Worm (Caenorhabditis elegans) whole organism, L4 larva: ENCODE measurements around the gene C16C8.19.

Source experiments
- F10B5.3 ChIP-seq: sonication (generic microtip); optimal IDR thresholded peaks from 2 replicates; lab custom pipeline; 2016; ENCODE audit warnings: mild to moderate bottlenecking, missing genetic modification characterization, missing compliant biosample characterization
- F49E8.2 ChIP-seq: sonication (generic microtip); optimal IDR thresholded peaks from 2 replicates; lab custom pipeline; 2016; ENCODE audit warnings: missing compliant biosample characterization, mild to moderate bottlenecking, missing genetic modification characterization, borderline replicate concordance
- Y105C5A.15 ChIP-seq: fragments of 200-800 bp; sonication (Bioruptor generic); IDR thresholded peaks from 2 replicates; pipeline ENCODE4 v1.3.6; 2022; ENCODE audit warnings: missing genetic modification characterization, missing compliant biosample characterization
- Y48G9A.11 ChIP-seq: fragments of 200-800 bp; sonication (Bioruptor generic); IDR thresholded peaks from 2 replicates; pipeline ENCODE4 v1.3.6; 2022; ENCODE audit warnings: missing genetic modification reagents, missing genetic modification characterization, missing compliant biosample characterization
- Y75B8A.6 ChIP-seq: fragments of 200-800 bp; sonication (Bioruptor generic); IDR thresholded peaks from 2 replicates; pipeline ENCODE4 v1.3.6; 2022; ENCODE audit warnings: missing genetic modification reagents, missing genetic modification characterization, missing compliant biosample characterization
- aha-1 ChIP-seq: fragments of 150-350 bp; peaks from one replicate; lab custom pipeline; 2014; ENCODE audit warnings: missing biosample characterization, missing genetic modification characterization
- ama-1 ChIP-seq: fragments of 150-350 bp; optimal IDR thresholded peaks from 2 replicates; lab custom pipeline; 2014; ENCODE audit warnings: inconsistent platforms, mixed read lengths
- ceh-20 ChIP-seq: fragments of 200-800 bp; sonication (Bioruptor generic); IDR thresholded peaks from 2 replicates; pipeline ENCODE4 v1.3.6; 2022; ENCODE audit warnings: missing genetic modification reagents, missing genetic modification characterization, missing compliant biosample characterization
- ceh-44 ChIP-seq: fragments of 200-800 bp; sonication (Bioruptor generic); IDR thresholded peaks from 2 replicates; pipeline ENCODE4 v1.3.6; 2022; ENCODE audit warnings: missing genetic modification reagents, missing genetic modification characterization, missing compliant biosample characterization
- ceh-62 ChIP-seq: sonication (generic microtip); optimal IDR thresholded peaks from 2 replicates; lab custom pipeline; 2017; ENCODE audit warnings: missing biosample characterization, missing genetic modification characterization
- cey-2 ChIP-seq: sonication (generic microtip); optimal IDR thresholded peaks from 3 replicates; lab custom pipeline; 2017; ENCODE audit warnings: missing genetic modification characterization, mild to moderate bottlenecking, missing compliant biosample characterization, antibody characterized with exemption, borderline replicate concordance; ENCODE audit not compliant: insufficient read depth
- daf-12 ChIP-seq: fragments of 150-350 bp; optimal IDR thresholded peaks from 2 replicates; lab custom pipeline; 2014; ENCODE audit warnings: missing biosample characterization, missing genetic modification reagents, missing genetic modification characterization
- dmd-8 ChIP-seq: fragments of 200-800 bp; sonication (Bioruptor generic); IDR thresholded peaks from 2 replicates; pipeline ENCODE4 v1.3.6; 2022; ENCODE audit warnings: missing genetic modification characterization, missing compliant biosample characterization
- dmd-9 ChIP-seq: fragments of 200-800 bp; sonication (Bioruptor generic); IDR thresholded peaks from 2 replicates; pipeline ENCODE4 v1.3.6; 2022; ENCODE audit warnings: missing genetic modification reagents, missing genetic modification characterization, missing compliant biosample characterization
- dpl-1 ChIP-seq: fragments of 150-350 bp; optimal IDR thresholded peaks from 2 replicates; lab custom pipeline; 2014; ENCODE audit warnings: missing biosample characterization, missing genetic modification reagents, missing genetic modification characterization
- duxl-1 ChIP-seq: sonication (generic microtip); optimal IDR thresholded peaks from 2 replicates; lab custom pipeline; 2016; ENCODE audit warnings: mild to moderate bottlenecking, missing genetic modification characterization, moderate library complexity, missing compliant biosample characterization; ENCODE audit not compliant: poor library complexity
- egl-43 ChIP-seq: fragments of 200-800 bp; sonication (Bioruptor generic); IDR thresholded peaks from 2 replicates; pipeline ENCODE4 v1.3.6; 2022; ENCODE audit warnings: missing genetic modification reagents, missing genetic modification characterization, missing compliant biosample characterization
- fos-1 ChIP-seq: fragments of 150-350 bp; optimal IDR thresholded peaks from 2 replicates; lab custom pipeline; 2014; ENCODE audit warnings: missing biosample characterization, missing genetic modification characterization
- lin-29 ChIP-seq: fragments of 200-800 bp; sonication (Bioruptor generic); IDR thresholded peaks from 2 replicates; pipeline ENCODE4 v1.3.6; 2022; ENCODE audit warnings: missing genetic modification reagents, missing genetic modification characterization, missing compliant biosample characterization
- lin-38 ChIP-seq: fragments of 200-800 bp; sonication (Bioruptor generic); IDR thresholded peaks from 2 replicates; pipeline ENCODE4 v1.3.6; 2022; ENCODE audit warnings: missing genetic modification reagents, missing genetic modification characterization, missing compliant biosample characterization
- madf-9 ChIP-seq: fragments of 200-800 bp; sonication (Bioruptor generic); conservative IDR thresholded peaks from 2 replicates; pipeline ENCODE4 v1.3.6; 2022; ENCODE audit warnings: missing genetic modification reagents, missing genetic modification characterization, missing compliant biosample characterization
- mep-1 ChIP-seq: fragments of 150-350 bp; sonication (generic microtip); optimal IDR thresholded peaks from 3 replicates; lab custom pipeline; 2014; ENCODE audit warnings: missing biosample characterization, missing genetic modification characterization
- mes-2 ChIP-seq: sonication (generic microtip); optimal IDR thresholded peaks from 2 replicates; lab custom pipeline; 2016; ENCODE audit warnings: missing genotype, mild to moderate bottlenecking, missing genetic modification characterization, missing compliant biosample characterization; ENCODE audit not compliant: poor library complexity, severe bottlenecking
- mxl-2 ChIP-seq: fragments of 200-800 bp; sonication (Bioruptor generic); conservative IDR thresholded peaks from 2 replicates; pipeline ENCODE4 v1.3.6; 2022; ENCODE audit warnings: missing genetic modification reagents, missing genetic modification characterization, missing compliant biosample characterization
- mxl-3 ChIP-seq: fragments of 200-800 bp; sonication (Bioruptor generic); optimal IDR thresholded peaks from 2 replicates; lab custom pipeline; 2018; ENCODE audit warnings: mild to moderate bottlenecking, missing genetic modification characterization, missing compliant biosample characterization
- nhr-102 ChIP-seq: sonication (generic microtip); optimal IDR thresholded peaks from 2 replicates; lab custom pipeline; 2016; ENCODE audit warnings: mild to moderate bottlenecking, missing genetic modification characterization, moderate library complexity, missing compliant biosample characterization
- nhr-237 ChIP-seq: sonication (generic microtip); optimal IDR thresholded peaks from 2 replicates; lab custom pipeline; 2017; ENCODE audit warnings: missing biosample characterization, missing genetic modification characterization
- nhr-25 ChIP-seq: sonication (generic microtip); optimal IDR thresholded peaks from 2 replicates; lab custom pipeline; 2017; ENCODE audit warnings: missing genetic modification characterization, mild to moderate bottlenecking, missing compliant biosample characterization, antibody characterized with exemption, moderate library complexity, borderline replicate concordance; ENCODE audit not compliant: insufficient read depth
- nhr-42 ChIP-seq: fragments of 200-800 bp; sonication (Bioruptor generic); IDR thresholded peaks from 2 replicates; pipeline ENCODE4 v1.3.6; 2022; ENCODE audit warnings: missing genetic modification characterization, missing compliant biosample characterization
- nhr-48 ChIP-seq: sonication (generic microtip); optimal IDR thresholded peaks from 2 replicates; lab custom pipeline; 2016; ENCODE audit warnings: mild to moderate bottlenecking, missing genetic modification characterization, missing compliant biosample characterization
- pqm-1 ChIP-seq: sonication (generic microtip); optimal IDR thresholded peaks from 2 replicates; lab custom pipeline; 2017; ENCODE audit warnings: missing biosample characterization, missing genetic modification characterization
- saeg-2 ChIP-seq: fragments of 200-800 bp; sonication (Bioruptor generic); IDR thresholded peaks from 2 replicates; pipeline ENCODE4 v1.3.6; 2022; ENCODE audit warnings: missing genetic modification reagents, missing genetic modification characterization, missing compliant biosample characterization
- sdz-12 ChIP-seq: fragments of 200-800 bp; sonication (Bioruptor generic); optimal IDR thresholded peaks from 2 replicates; lab custom pipeline; 2018; ENCODE audit warnings: mild to moderate bottlenecking, missing genetic modification characterization, missing compliant biosample characterization
- set-16 ChIP-seq: fragments of 200-800 bp; sonication (Bioruptor generic); IDR thresholded peaks from 2 replicates; pipeline ENCODE4 v1.3.6; 2022; ENCODE audit warnings: missing genetic modification reagents, missing genetic modification characterization, missing compliant biosample characterization
- skn-1 ChIP-seq: fragments of 150-350 bp; optimal IDR thresholded peaks from 2 replicates; lab custom pipeline; 2014; ENCODE audit warnings: missing biosample characterization, missing genetic modification characterization
- tag-97 ChIP-seq: fragments of 200-800 bp; sonication (Bioruptor generic); IDR thresholded peaks from 2 replicates; pipeline ENCODE4 v1.3.6; 2022; ENCODE audit warnings: missing genetic modification characterization, missing compliant biosample characterization
- unc-130 ChIP-seq: sonication (generic microtip); optimal IDR thresholded peaks from 2 replicates; lab custom pipeline; 2016; ENCODE audit warnings: missing genetic modification reagents, missing genetic modification characterization, missing compliant biosample characterization
- zag-1 ChIP-seq: fragments of 150-350 bp; optimal IDR thresholded peaks from 2 replicates; lab custom pipeline; 2014; ENCODE audit warnings: missing biosample characterization, missing genetic modification characterization
- zfp-2 ChIP-seq: sonication (generic microtip); optimal IDR thresholded peaks from 2 replicates; lab custom pipeline; 2016; ENCODE audit warnings: mild to moderate bottlenecking, missing genetic modification characterization, missing compliant biosample characterization
- zip-11 ChIP-seq: fragments of 200-800 bp; sonication (Bioruptor generic); IDR thresholded peaks from 2 replicates; pipeline ENCODE4 v1.3.6; 2022; ENCODE audit warnings: missing genetic modification characterization, missing compliant biosample characterization
- ztf-7 ChIP-seq: fragments of 150-350 bp; optimal IDR thresholded peaks from 2 replicates; lab custom pipeline; 2014; ENCODE audit warnings: missing biosample characterization, missing genetic modification characterization

Gene C16C8.19

ce11 chrII:3458209-3458608 is at the start of gene C16C8.19, which contains the start of gene C16C8.26:
Gene C16C8.19, plus strand, starts transcription at chrII:3458487.
Gene C16C8.26, minus strand, starts transcription at chrII:3458309.
- TF ChIP-seq zag-1 (tag; lab: Kevin White, UChicago) (no peak), lin-38 (GFP tag; lab: Robert Waterston, UW) (no peak), ceh-44 (GFP tag; lab: Robert Waterston, UW) (no peak), ztf-7 (tag; lab: Kevin White, UChicago) (no peak), mes-2 (tag; lab: Kevin White, UChicago) (no peak), nhr-102 (tag; lab: Kevin White, UChicago) (no peak), Y48G9A.11 (GFP tag; lab: Robert Waterston, UW) (no peak)

ce11 chrII:3414383-3414910 is 43.8 kb upstream of the C16C8.19 start, which contains the start of the genes F18A12.7 and F18A12.2:
Gene F18A12.7, minus strand, starts transcription at chrII:3414483.
Gene F18A12.2, plus strand, starts transcription at chrII:3414860.
- TF ChIP-seq lin-38 (GFP tag; lab: Robert Waterston, UW): no peak
- TF ChIP-seq mxl-3 (GFP tag; lab: Kevin White, UChicago): no peak
- no peak for TF ChIP-seq Y105C5A.15 (GFP tag; lab: Robert Waterston, UW)
- TF ChIP-seq, all 104 proteins: peak for 0

- no peak for TF ChIP-seq madf-9 (GFP tag; lab: Robert Waterston, UW)
- no peak for TF ChIP-seq egl-43 (GFP tag; lab: Robert Waterston, UW)
- no peak for TF ChIP-seq sdz-12
- no peak for TF ChIP-seq tag-97 (GFP tag; lab: Robert Waterston, UW)
- no peak for TF ChIP-seq nhr-42 (GFP tag; lab: Robert Waterston, UW)
- no peak for TF ChIP-seq unc-130 (GFP tag; lab: Kevin White, UChicago)
- no peak for TF ChIP-seq cey-2
- no peak for TF ChIP-seq zip-11 (GFP tag; lab: Robert Waterston, UW)
- TF ChIP-seq lin-29 (GFP tag; lab: Robert Waterston, UW): no peak
- no peak for TF ChIP-seq dmd-8 (GFP tag; lab: Robert Waterston, UW)
- TF ChIP-seq mxl-2 (GFP tag; lab: Robert Waterston, UW): no peak
- no peak for TF ChIP-seq ama-1
- no peak for TF ChIP-seq dmd-9
- no peak for TF ChIP-seq fos-1 (tag; lab: Kevin White, UChicago)
- TF ChIP-seq F49E8.2 (tag; lab: Kevin White, UChicago): no peak
- TF ChIP-seq zfp-2: no peak
- TF ChIP-seq Y105C5A.15 (GFP tag; lab: Robert Waterston, UW): no peak
- no peak for TF ChIP-seq daf-12 (tag; lab: Kevin White, UChicago)
Observed at ce11 chrII:3416528-3416927, 41.8 kb upstream of the C16C8.19 start, which contains the start of gene nep-6. Gene nep-6, plus strand, starts transcription at chrII:3416828.

ce11 chrII:3422938-3423337 is 35.3 kb upstream of the C16C8.19 start:
- TF ChIP-seq ceh-44 (GFP tag; lab: Robert Waterston, UW) (no peak), ceh-62 (no peak), mep-1 (no peak), duxl-1 (peak; percentile 80)

ce11 chrII:3425433-3425832 is 32.9 kb upstream of the C16C8.19 start, which contains the start of gene nep-11:
Gene nep-11, minus strand, starts transcription at chrII:3425533.
- TF ChIP-seq nhr-237 (tag; lab: Kevin White, UChicago) (no peak), mep-1 (no peak), skn-1 (tag; lab: Kevin White, UChicago) (no peak), set-16 (no peak), nhr-48 (tag; lab: Kevin White, UChicago) (no peak), pqm-1 (tag; lab: Kevin White, UChicago) (no peak), zip-11 (GFP tag; lab: Robert Waterston, UW) (no peak), dpl-1 (GFP tag; lab: Kevin White, UChicago) (no peak), aha-1 (no peak), F10B5.3 (no peak), sdz-12 (no peak), Y75B8A.6 (GFP tag; lab: Robert Waterston, UW) (no peak), ceh-20 (no peak), nhr-25 (tag; lab: Kevin White, UChicago) (no peak), saeg-2 (GFP tag; lab: Robert Waterston, UW) (no peak)
